Worm (Caenorhabditis elegans): ENCODE data around the gene Y119D3B.12.

DNA sequence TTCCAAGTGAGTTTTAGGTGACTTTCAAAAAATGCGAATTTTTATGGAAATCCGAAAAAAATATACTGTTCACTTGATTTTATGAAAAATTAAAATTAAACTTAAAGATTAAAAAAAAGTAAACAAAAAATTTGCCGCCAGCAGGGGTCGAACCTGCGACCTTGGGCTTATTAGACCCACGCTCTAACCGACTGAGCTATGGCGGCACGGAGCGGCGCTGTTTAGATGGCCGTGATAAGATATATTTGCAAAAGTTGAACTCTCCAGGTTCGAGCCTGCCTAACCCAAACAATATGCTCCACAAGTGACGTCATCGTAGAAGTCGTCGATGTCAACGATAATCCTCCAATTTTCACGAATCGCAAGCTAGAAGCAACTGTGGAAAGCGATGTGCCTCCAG is 37.7 kb upstream of the Y119D3B.12 start:
- TF ChIP-seq mdl-1 (tag; optimal IDR thresholded peaks at IDR 0.05) (no peak), nfya-1 (tag; optimal IDR thresholded peaks at IDR 0.05; ENCODE audit: insufficient read depth) (no peak)
